Worm (Caenorhabditis elegans) whole organism, L4 larva: ENCODE data around the gene bre-2.

Source experiments
- F44E2.7 ChIP-seq: fragments of 200-800 bp; sonication (Bioruptor generic); IDR thresholded peaks from 2 replicates; pipeline ENCODE4 v2.1.2; 2022; ENCODE audit warnings: missing genetic modification characterization, missing compliant biosample characterization
- T20F7.1 ChIP-seq: fragments of 200-800 bp; sonication (Bioruptor generic); optimal IDR thresholded peaks from 2 replicates; lab custom pipeline; 2018; ENCODE audit warnings: mild to moderate bottlenecking, missing genetic modification characterization, missing compliant biosample characterization
- T26A8.4 ChIP-seq: fragments of 200-800 bp; sonication (Bioruptor generic); IDR thresholded peaks from 2 replicates; pipeline ENCODE4 v1.3.6; 2022; ENCODE audit warnings: missing genetic modification characterization, missing compliant biosample characterization
- Y48G9A.11 ChIP-seq: fragments of 200-800 bp; sonication (Bioruptor generic); IDR thresholded peaks from 2 replicates; pipeline ENCODE4 v1.3.6; 2022; ENCODE audit warnings: missing genetic modification reagents, missing genetic modification characterization, missing compliant biosample characterization
- ces-1 ChIP-seq: fragments of 150-350 bp; sonication (generic microtip); optimal IDR thresholded peaks from 4 replicates; lab custom pipeline; 2014; ENCODE audit warnings: missing biosample characterization, missing genetic modification reagents, missing genetic modification characterization
- cey-2 ChIP-seq: sonication (generic microtip); optimal IDR thresholded peaks from 3 replicates; lab custom pipeline; 2017; ENCODE audit warnings: missing genetic modification characterization, mild to moderate bottlenecking, missing compliant biosample characterization, antibody characterized with exemption, borderline replicate concordance; ENCODE audit not compliant: insufficient read depth
- ctbp-1 ChIP-seq: fragments of 200-800 bp; sonication (Bioruptor generic); IDR thresholded peaks from 2 replicates; pipeline ENCODE4 v1.3.6; 2022; ENCODE audit warnings: missing genetic modification reagents, missing genetic modification characterization, missing compliant biosample characterization
- daf-12 ChIP-seq: fragments of 150-350 bp; optimal IDR thresholded peaks from 2 replicates; lab custom pipeline; 2014; ENCODE audit warnings: missing biosample characterization, missing genetic modification reagents, missing genetic modification characterization
- dmd-6 ChIP-seq: fragments of 200-800 bp; sonication (Bioruptor generic); IDR thresholded peaks from 2 replicates; pipeline ENCODE4 v1.3.6; 2022; ENCODE audit warnings: missing genetic modification reagents, missing genetic modification characterization, missing compliant biosample characterization
- dmd-8 ChIP-seq: fragments of 200-800 bp; sonication (Bioruptor generic); IDR thresholded peaks from 2 replicates; pipeline ENCODE4 v1.3.6; 2022; ENCODE audit warnings: missing genetic modification characterization, missing compliant biosample characterization
- fkh-10 ChIP-seq: fragments of 150-350 bp; optimal IDR thresholded peaks from 2 replicates; lab custom pipeline; 2014; ENCODE audit warnings: missing biosample characterization, missing genetic modification reagents, missing genetic modification characterization
- gei-8 ChIP-seq: fragments of 200-800 bp; sonication (Bioruptor generic); optimal IDR thresholded peaks from 2 replicates; lab custom pipeline; 2018; ENCODE audit warnings: mild to moderate bottlenecking, missing genetic modification characterization, missing compliant biosample characterization
- hif-1 ChIP-seq, 2 experiments: sonication (generic microtip); optimal IDR thresholded peaks; 2 replicates each; lab custom pipeline; 2016 to 2017; ENCODE audit warnings: missing compliant biosample characterization in 2 of 2, missing genetic modification characterization in 2 of 2, missing genetic modification reagents in 2 of 2, missing genotype in 2 of 2, mild to moderate bottlenecking in 1 of 2
- hlh-11 ChIP-seq: fragments of 200-800 bp; sonication (Bioruptor generic); optimal IDR thresholded peaks from 2 replicates; lab custom pipeline; 2018; ENCODE audit warnings: mild to moderate bottlenecking, missing genetic modification characterization, missing compliant biosample characterization
- hlh-30 ChIP-seq: sonication (generic microtip); optimal IDR thresholded peaks from 2 replicates; lab custom pipeline; 2017; ENCODE audit warnings: antibody characterized with exemption, mild to moderate bottlenecking, missing genetic modification characterization, missing compliant biosample characterization; ENCODE audit not compliant: insufficient read depth
- lin-29 ChIP-seq: fragments of 200-800 bp; sonication (Bioruptor generic); IDR thresholded peaks from 2 replicates; pipeline ENCODE4 v1.3.6; 2022; ENCODE audit warnings: missing genetic modification reagents, missing genetic modification characterization, missing compliant biosample characterization
- lin-38 ChIP-seq: fragments of 200-800 bp; sonication (Bioruptor generic); IDR thresholded peaks from 2 replicates; pipeline ENCODE4 v1.3.6; 2022; ENCODE audit warnings: missing genetic modification reagents, missing genetic modification characterization, missing compliant biosample characterization
- lir-3 ChIP-seq: sonication (generic microtip); optimal IDR thresholded peaks from 2 replicates; lab custom pipeline; 2016; ENCODE audit warnings: mild to moderate bottlenecking, missing genetic modification characterization, missing compliant biosample characterization
- lsy-2 ChIP-seq, 2 experiments: fragments of 150-350 bp in 1 of 2; sonication (generic microtip) in 1 of 2; optimal IDR thresholded peaks; 2 replicates each; lab custom pipeline; 2014 to 2017; ENCODE audit warnings: missing biosample characterization in 2 of 2, missing genetic modification characterization in 2 of 2
- madf-5 ChIP-seq, 2 experiments: fragments of 200-800 bp; sonication (Bioruptor generic); IDR thresholded peaks; 2 replicates each; pipeline ENCODE4 v1.3.6; 2022; ENCODE audit warnings: missing compliant biosample characterization in 2 of 2, missing genetic modification characterization in 2 of 2
- mdt-29 ChIP-seq: fragments of 200-800 bp; sonication (Bioruptor generic); IDR thresholded peaks from 2 replicates; pipeline ENCODE4 v1.3.6; 2022; ENCODE audit warnings: missing genetic modification reagents, missing genetic modification characterization, missing compliant biosample characterization
- mxl-2 ChIP-seq: fragments of 200-800 bp; sonication (Bioruptor generic); conservative IDR thresholded peaks from 2 replicates; pipeline ENCODE4 v1.3.6; 2022; ENCODE audit warnings: missing genetic modification reagents, missing genetic modification characterization, missing compliant biosample characterization
- mxl-3 ChIP-seq: fragments of 200-800 bp; sonication (Bioruptor generic); optimal IDR thresholded peaks from 2 replicates; lab custom pipeline; 2018; ENCODE audit warnings: mild to moderate bottlenecking, missing genetic modification characterization, missing compliant biosample characterization
- nhr-41 ChIP-seq: fragments of 200-800 bp; sonication (Bioruptor generic); IDR thresholded peaks from 2 replicates; pipeline ENCODE4 v1.3.6; 2022; ENCODE audit warnings: missing genetic modification reagents, missing genetic modification characterization, missing compliant biosample characterization
- nhr-48 ChIP-seq: sonication (generic microtip); optimal IDR thresholded peaks from 2 replicates; lab custom pipeline; 2016; ENCODE audit warnings: mild to moderate bottlenecking, missing genetic modification characterization, missing compliant biosample characterization
- nhr-76 ChIP-seq: fragments of 150-350 bp; optimal IDR thresholded peaks from 2 replicates; lab custom pipeline; 2014; ENCODE audit warnings: missing biosample characterization, missing genetic modification characterization
- saeg-2 ChIP-seq: fragments of 200-800 bp; sonication (Bioruptor generic); IDR thresholded peaks from 2 replicates; pipeline ENCODE4 v1.3.6; 2022; ENCODE audit warnings: missing genetic modification reagents, missing genetic modification characterization, missing compliant biosample characterization
- snpc-4 ChIP-seq: fragments of 150-350 bp; optimal IDR thresholded peaks from 2 replicates; lab custom pipeline; 2014; ENCODE audit warnings: missing biosample characterization, missing genetic modification characterization
- spr-1 ChIP-seq: sonication (generic microtip); optimal IDR thresholded peaks from 2 replicates; lab custom pipeline; 2016; ENCODE audit warnings: mild to moderate bottlenecking, missing genetic modification characterization, missing compliant biosample characterization
- unc-62 ChIP-seq, 3 experiments: fragments of 150-350 bp in 1 of 3; sonication (generic microtip); optimal IDR thresholded peaks in 2 of 3; peaks in 1 of 3; 1 replicate in 1 of 3; 2 replicates in 2 of 3; lab custom pipeline; 2014 to 2017; ENCODE audit warnings: missing biosample characterization in 3 of 3, missing genetic modification characterization in 3 of 3, missing genetic modification reagents in 3 of 3, missing genotype in 1 of 3
- vab-7 ChIP-seq: fragments of 200-800 bp; sonication (Bioruptor generic); IDR thresholded peaks from 2 replicates; pipeline ENCODE4 v1.3.6; 2022; ENCODE audit warnings: missing genetic modification reagents, missing genetic modification characterization, missing compliant biosample characterization
- zip-11 ChIP-seq: fragments of 200-800 bp; sonication (Bioruptor generic); IDR thresholded peaks from 2 replicates; pipeline ENCODE4 v1.3.6; 2022; ENCODE audit warnings: missing genetic modification characterization, missing compliant biosample characterization
- zip-2 ChIP-seq: fragments of 150-350 bp; optimal IDR thresholded peaks from 2 replicates; lab custom pipeline; 2014; ENCODE audit warnings: missing biosample characterization, missing genetic modification characterization

The bre-2 gene

DNA sequence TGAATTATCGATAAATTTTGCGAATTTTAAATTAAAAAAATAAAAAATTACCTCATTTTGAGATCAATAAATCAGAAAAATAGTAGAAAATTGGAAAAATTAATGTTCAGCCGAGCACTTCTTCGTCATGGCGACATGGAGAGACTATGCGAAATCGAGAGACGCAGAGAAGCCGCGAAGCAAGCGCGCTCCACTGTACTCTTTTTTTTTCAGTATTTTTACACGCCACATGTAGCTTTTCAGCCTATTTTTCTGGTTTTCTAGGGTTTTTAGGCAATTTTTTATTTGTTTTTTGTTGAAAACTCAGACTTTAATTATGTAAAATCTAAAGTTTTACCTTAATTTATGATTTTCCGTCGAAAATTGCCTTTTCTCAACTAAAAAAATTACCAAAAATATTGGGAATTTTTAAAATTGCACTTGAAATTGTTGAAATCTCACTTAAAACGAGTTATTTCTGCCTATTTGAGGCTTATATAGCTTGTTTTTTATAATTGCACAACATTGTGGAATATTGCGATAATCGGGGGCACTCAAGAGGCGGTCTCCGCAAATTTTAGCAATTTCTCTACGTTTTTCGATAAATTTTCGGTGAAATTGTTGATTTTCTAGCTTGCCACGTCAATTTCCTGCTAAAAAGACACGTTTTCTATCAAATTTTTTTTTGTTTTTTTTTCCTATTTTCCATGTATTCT lies 13.4 kb upstream of the bre-2 start, which contains the start of gene Y39E4B.10 (continued):
- TF ChIP-seq snpc-4 (tag; lab: Kevin White, UChicago) (no peak), hlh-30 (tag; lab: Kevin White, UChicago) (peak; percentile 29), lsy-2 (tag; optimal IDR thresholded peaks at IDR 0.05; lab: Kevin White, UChicago) (peak in 1 of 2 experiments; percentile 61), Y48G9A.11 (GFP tag; lab: Robert Waterston, UW) (no peak), vab-7 (GFP tag; lab: Robert Waterston, UW) (no peak), lin-29 (GFP tag; lab: Robert Waterston, UW) (no peak), unc-62 (GFP tag; optimal IDR thresholded peaks at IDR 0.05 in 1 of 2; lab: Kevin White, UChicago) (peak in 1 of 2 experiments; percentile 72), unc-62 (tag; optimal IDR thresholded peaks at IDR 0.05; lab: Kevin White, UChicago) (no peak), zip-2 (tag; lab: Kevin White, UChicago) (peak; percentile 94), lir-3 (tag; lab: Kevin White, UChicago) (no peak)
- TF ChIP-seq, all 104 proteins: peak for 9

DNA sequence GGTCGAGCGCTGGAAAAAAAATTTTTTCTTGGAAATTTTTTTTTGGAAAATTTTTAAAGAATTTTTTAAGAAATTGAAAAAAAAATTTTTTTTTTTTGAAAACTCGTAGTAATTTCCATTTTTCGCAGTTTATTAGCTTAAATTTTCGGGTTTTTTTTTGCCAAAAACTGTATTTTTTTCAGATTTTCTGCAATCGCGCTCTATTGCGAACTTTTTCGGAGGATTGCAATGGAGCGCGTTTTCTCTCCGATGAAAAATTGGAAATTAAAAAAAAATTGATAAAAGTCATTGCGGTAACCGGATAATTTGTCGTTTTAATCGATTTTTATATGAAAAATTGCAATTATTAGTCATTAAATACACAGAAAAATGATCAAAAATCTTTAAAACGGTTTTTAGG lies 12.3 kb upstream of the bre-2 start:
- TF ChIP-seq saeg-2 (GFP tag; lab: Robert Waterston, UW), result no peak
- peak; percentile 79 for TF ChIP-seq lin-38 (GFP tag; lab: Robert Waterston, UW)
- TF ChIP-seq madf-5 (GFP tag; IDR thresholded peaks at IDR 0.05; lab: Robert Waterston, UW), result no peak

DNA sequence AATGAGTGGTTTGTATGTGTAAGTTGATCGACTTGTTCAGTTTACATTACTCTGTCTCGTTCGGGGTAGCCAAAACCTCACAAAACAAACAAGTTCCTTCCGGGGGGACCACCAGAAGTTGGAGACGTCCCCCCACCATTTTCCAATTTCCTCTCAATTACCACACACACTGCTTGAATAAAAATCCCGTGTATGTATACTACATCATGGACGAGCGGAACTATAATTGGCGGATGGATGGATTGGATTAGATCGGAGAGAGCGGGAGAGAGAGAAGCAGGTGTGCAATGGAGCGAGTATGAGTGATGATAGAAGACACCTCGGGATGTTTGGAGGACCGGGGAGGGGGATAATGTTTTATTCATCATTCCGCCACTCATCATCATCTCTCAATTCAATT lies 8.2 kb downstream of the bre-2 start:
- TF ChIP-seq ces-1 (GFP tag; lab: Kevin White, UChicago) (peak; percentile 59), ctbp-1 (GFP tag; lab: Robert Waterston, UW) (0 out of 2 replicates have a peak, but pooled peaks have one; percentile 13), saeg-2 (GFP tag; lab: Robert Waterston, UW) (no peak)

DNA sequence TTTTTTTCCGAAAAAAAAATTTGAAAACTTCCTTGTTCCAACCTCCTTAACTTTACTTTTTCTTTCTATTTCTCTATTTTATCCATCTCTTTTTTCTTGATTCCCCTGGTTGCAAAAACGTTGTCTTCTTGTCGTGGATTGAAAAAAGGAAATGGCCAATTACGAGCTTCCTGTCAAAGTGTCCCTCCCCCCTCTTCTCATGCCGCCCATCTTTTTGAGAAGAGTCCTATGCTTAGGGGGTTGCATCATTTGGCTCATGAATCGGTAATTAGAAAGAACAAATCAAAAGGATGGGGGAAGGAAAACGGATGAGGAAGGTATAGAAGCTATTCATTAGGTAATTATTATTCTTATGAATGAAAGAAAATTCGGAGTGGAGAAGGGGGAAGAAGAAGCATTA lies 12.3 kb downstream of the bre-2 start:
- TF ChIP-seq dmd-6 (GFP tag; lab: Robert Waterston, UW) (no peak), F44E2.7 (no peak)
- TF ChIP-seq, all 104 proteins: peak for 0

DNA sequence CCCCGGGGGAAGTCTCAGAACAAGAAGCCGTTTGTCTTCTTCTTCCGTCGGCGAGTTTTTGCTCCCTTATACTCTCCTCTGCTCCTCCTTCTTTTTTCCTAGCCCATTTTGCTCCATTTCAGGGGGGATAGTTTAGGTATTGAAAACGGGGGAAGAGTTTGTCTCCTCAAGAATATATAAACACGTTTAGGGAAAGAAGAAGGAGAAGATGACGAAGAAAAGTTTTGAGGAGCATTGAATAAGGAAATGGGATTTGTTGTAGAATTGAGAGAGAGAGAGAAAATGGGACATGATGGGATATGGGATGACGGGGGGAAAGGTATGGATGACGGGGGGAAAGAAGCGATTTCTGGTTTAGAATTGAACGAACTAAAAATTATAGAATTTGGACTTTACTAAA lies 16.0 kb downstream of the bre-2 start:
- TF ChIP-seq unc-62 (GFP tag; optimal IDR thresholded peaks at IDR 0.05 in 1 of 2; lab: Kevin White, UChicago) (peak in 1 of 2 experiments; percentile 38), unc-62 (tag; optimal IDR thresholded peaks at IDR 0.05; lab: Kevin White, UChicago) (no peak), T20F7.1 (no peak), nhr-41 (GFP tag; lab: Robert Waterston, UW) (no peak), madf-5 (GFP tag; IDR thresholded peaks at IDR 0.05; lab: Robert Waterston, UW) (no peak), nhr-48 (no peak), hlh-11 (no peak), T26A8.4 (no peak), ces-1 (GFP tag; lab: Kevin White, UChicago) (peak; percentile 30), cey-2 (tag; lab: Kevin White, UChicago) (no peak), hif-1 (tag; optimal IDR thresholded peaks at IDR 0.05; lab: Kevin White, UChicago) (no peak), mxl-3 (GFP tag; lab: Kevin White, UChicago) (no peak), mdt-29 (GFP tag; lab: Robert Waterston, UW) (no peak), saeg-2 (GFP tag; lab: Robert Waterston, UW) (no peak), fkh-10 (GFP tag; lab: Kevin White, UChicago) (peak; percentile 91), dmd-8 (GFP tag; lab: Robert Waterston, UW) (no peak), daf-12 (no peak), mxl-2 (GFP tag; lab: Robert Waterston, UW) (no peak), spr-1 (tag; lab: Kevin White, UChicago) (no peak), ctbp-1 (GFP tag; lab: Robert Waterston, UW) (no peak), gei-8 (GFP tag; lab: Kevin White, UChicago) (no peak), nhr-76 (tag; lab: Kevin White, UChicago) (no peak), zip-11 (no peak)
